Fruit fly (Drosophila melanogaster) whole organism, embryonic: ENCODE measurements around the gene SecCl.
A peak's percentile ranks its signal among the peaks of the same experiment; 100 is the strongest.

ENCODE experiments used
- Awh ChIP-seq: fragments of 200-800 bp; sonication (Bioruptor generic); IDR thresholded peaks from 2 replicates; pipeline ENCODE4, ENCODE4 v1.3.6; 2022; ENCODE audit warnings: missing biosample characterization, missing genetic modification characterization
- Blimp-1 ChIP-seq: fragments of 200-800 bp; sonication (Bioruptor generic); optimal IDR thresholded peaks from 3 replicates; lab custom pipeline; 2018; ENCODE audit warnings: missing biosample characterization, missing genetic modification characterization, mild to moderate bottlenecking, moderate library complexity, missing genetic modification reagents
- BtbVII ChIP-seq: fragments of 200-800 bp; sonication (Bioruptor generic); optimal IDR thresholded peaks from 3 replicates; lab custom pipeline; 2017; ENCODE audit warnings: missing biosample characterization, mild to moderate bottlenecking, missing genetic modification characterization
- CG10462 ChIP-seq: fragments of 200-800 bp; sonication (Bioruptor generic); optimal IDR thresholded peaks from 2 replicates; lab custom pipeline; 2016; ENCODE audit warnings: missing biosample characterization, missing genetic modification characterization
- CG11560 ChIP-seq: fragments of 200-800 bp; sonication (Bioruptor generic); IDR thresholded peaks from 3 replicates; pipeline ENCODE4 v1.3.6; 2022; ENCODE audit warnings: missing biosample characterization, missing genetic modification characterization
- CG12299 ChIP-seq: fragments of 200-800 bp; sonication (Bioruptor generic); optimal IDR thresholded peaks from 2 replicates; lab custom pipeline; 2018; ENCODE audit warnings: missing biosample characterization, mild to moderate bottlenecking, missing genetic modification characterization
- CG13894 ChIP-seq: fragments of 200-800 bp; sonication (Bioruptor generic); optimal IDR thresholded peaks from 3 replicates; lab custom pipeline; 2018; ENCODE audit warnings: missing biosample characterization, mild to moderate bottlenecking, missing genetic modification characterization, moderate library complexity
- CG15073 ChIP-seq: fragments of 200-800 bp; sonication (Bioruptor generic); optimal IDR thresholded peaks from 2 replicates; lab custom pipeline; 2016; ENCODE audit warnings: missing biosample characterization, missing genetic modification characterization
- CG16815 ChIP-seq: fragments of 200-800 bp; sonication (Bioruptor generic); optimal IDR thresholded peaks from 3 replicates; lab custom pipeline; 2017; ENCODE audit warnings: missing biosample characterization, mild to moderate bottlenecking, missing genetic modification characterization
- CG17328 ChIP-seq: fragments of 200-800 bp; sonication (Bioruptor generic); IDR thresholded peaks from 2 replicates; pipeline ENCODE4 v1.3.6; 2022; ENCODE audit warnings: missing biosample characterization, missing genetic modification characterization
- CG17359 ChIP-seq: fragments of 200-800 bp; sonication (Bioruptor generic); optimal IDR thresholded peaks from 3 replicates; lab custom pipeline; 2018; ENCODE audit warnings: missing biosample characterization, mild to moderate bottlenecking, missing genetic modification characterization, moderate library complexity
- CG3163 ChIP-seq: fragments of 200-800 bp; sonication (Bioruptor generic); optimal IDR thresholded peaks from 3 replicates; lab custom pipeline; 2016; ENCODE audit warnings: missing biosample characterization, missing genetic modification characterization
- CG4328 ChIP-seq: fragments of 200-800 bp; sonication (Bioruptor generic); optimal IDR thresholded peaks from 3 replicates; lab custom pipeline; 2017; ENCODE audit warnings: missing biosample characterization, missing genetic modification reagents, missing genetic modification characterization
- CG4730 ChIP-seq: fragments of 200-800 bp; sonication (Bioruptor generic); IDR thresholded peaks from 2 replicates; pipeline ENCODE4 v1.3.6; 2022; ENCODE audit warnings: missing biosample characterization, missing genetic modification characterization
- CG6689 ChIP-seq: fragments of 200-800 bp; sonication (Bioruptor generic); IDR thresholded peaks from 2 replicates; pipeline ENCODE4 v1.3.6; 2022; ENCODE audit warnings: missing biosample characterization, missing genetic modification characterization
- CG7271 ChIP-seq: fragments of 200-800 bp; sonication (Bioruptor generic); optimal IDR thresholded peaks from 2 replicates; lab custom pipeline; 2018; ENCODE audit warnings: missing biosample characterization, mild to moderate bottlenecking, missing genetic modification characterization, moderate library complexity
- CG7928 ChIP-seq: fragments of 200-800 bp; sonication (Bioruptor generic); optimal IDR thresholded peaks from 2 replicates; lab custom pipeline; 2017; ENCODE audit warnings: missing biosample characterization, mild to moderate bottlenecking, missing genetic modification characterization
- CG8359 ChIP-seq: fragments of 200-800 bp; sonication (Bioruptor generic); optimal IDR thresholded peaks from 2 replicates; lab custom pipeline; 2017; ENCODE audit warnings: missing biosample characterization, mild to moderate bottlenecking, missing genetic modification characterization, borderline replicate concordance
- Dip2 ChIP-seq: fragments of 200-800 bp; sonication (Bioruptor generic); IDR thresholded peaks from 2 replicates; pipeline ENCODE4 v1.3.6; 2022; ENCODE audit warnings: missing biosample characterization, missing genetic modification characterization
- GATAe ChIP-seq: fragments of 200-800 bp; sonication (Bioruptor generic); conservative IDR thresholded peaks from 2 replicates; pipeline ENCODE4 v1.3.6; 2022; ENCODE audit warnings: missing biosample characterization, missing genetic modification characterization
- Gug ChIP-seq: fragments of 200-800 bp; sonication (Bioruptor generic); IDR thresholded peaks from 4 replicates; pipeline ENCODE4 v1.3.6; 2022; ENCODE audit warnings: missing biosample characterization, missing genetic modification characterization
- Hmx ChIP-seq: fragments of 200-800 bp; sonication (Bioruptor generic); optimal IDR thresholded peaks from 2 replicates; lab custom pipeline; 2016; ENCODE audit warnings: missing biosample characterization, missing genetic modification characterization
- Hr78 ChIP-seq, 2 experiments: fragments of 200-800 bp in 1 of 2; fragments of >200 bp in 1 of 2; sonication (Bioruptor generic) in 1 of 2; optimal IDR thresholded peaks; 2 replicates each; lab custom pipeline; 2017 to 2019; ENCODE audit warnings: missing biosample characterization in 2 of 2, missing genetic modification characterization in 2 of 2, mild to moderate bottlenecking in 1 of 2, moderate library complexity in 1 of 2
- Pdp1 ChIP-seq, 2 experiments: fragments of 200-800 bp; sonication (Bioruptor generic); optimal IDR thresholded peaks; 3 replicates each; lab custom pipeline; 2016; ENCODE audit warnings: missing biosample characterization in 2 of 2, missing genetic modification characterization in 2 of 2, mild to moderate bottlenecking in 1 of 2, moderate library complexity in 1 of 2
- abd-A ChIP-seq: fragments of 200-800 bp; sonication (Bioruptor generic); optimal IDR thresholded peaks from 3 replicates; lab custom pipeline; 2019; ENCODE audit warnings: missing biosample characterization, mild to moderate bottlenecking, missing genetic modification characterization, moderate library complexity
- ase ChIP-seq: fragments of 200-800 bp; sonication (Bioruptor generic); IDR thresholded peaks from 3 replicates; pipeline ENCODE4 v1.3.6; 2022; ENCODE audit warnings: missing biosample characterization, missing genetic modification characterization
- bab2 ChIP-seq: fragments of 200-800 bp; sonication (Bioruptor generic); optimal IDR thresholded peaks from 2 replicates; lab custom pipeline; 2016; ENCODE audit warnings: missing biosample characterization, missing genetic modification characterization
- br ChIP-seq: fragments of >200 bp; optimal IDR thresholded peaks from 2 replicates; lab custom pipeline; 2017
- btn ChIP-seq: fragments of 200-800 bp; sonication (Bioruptor generic); optimal IDR thresholded peaks from 2 replicates; lab custom pipeline; 2016; ENCODE audit warnings: missing biosample characterization, missing genetic modification characterization
- chinmo ChIP-seq: fragments of 200-800 bp; sonication (Bioruptor generic); IDR thresholded peaks from 4 replicates; pipeline ENCODE4 v1.3.6; 2022; ENCODE audit warnings: missing biosample characterization, missing genetic modification characterization; ENCODE audit not compliant: partially characterized antibody
- chn ChIP-seq: fragments of 200-800 bp; sonication (Bioruptor generic); optimal IDR thresholded peaks from 2 replicates; lab custom pipeline; 2016; ENCODE audit warnings: missing biosample characterization, missing genetic modification characterization
- cwo ChIP-seq: fragments of 200-800 bp; sonication (Bioruptor generic); optimal IDR thresholded peaks from 3 replicates; lab custom pipeline; 2017; ENCODE audit warnings: missing biosample characterization, missing genetic modification characterization, mild to moderate bottlenecking, moderate library complexity, missing genetic modification reagents
- fd96Cb ChIP-seq: fragments of 200-800 bp; sonication (Bioruptor generic); optimal IDR thresholded peaks from 2 replicates; lab custom pipeline; 2018; ENCODE audit warnings: missing biosample characterization, mild to moderate bottlenecking, missing genetic modification characterization, moderate library complexity
- fu2 ChIP-seq: fragments of 200-800 bp; sonication (Bioruptor generic); optimal IDR thresholded peaks from 2 replicates; lab custom pipeline; 2016; ENCODE audit warnings: missing biosample characterization, missing genetic modification characterization
- jumu ChIP-seq: fragments of 200-800 bp; sonication (Bioruptor generic); optimal IDR thresholded peaks from 3 replicates; lab custom pipeline; 2016; ENCODE audit warnings: missing biosample characterization, missing genetic modification characterization
- klu ChIP-seq: fragments of 200-800 bp; sonication (Bioruptor generic); IDR thresholded peaks from 2 replicates; pipeline ENCODE4 v1.3.6; 2022; ENCODE audit warnings: missing biosample characterization, missing genetic modification characterization
- oc ChIP-seq: fragments of 200-800 bp; sonication (Bioruptor generic); optimal IDR thresholded peaks from 2 replicates; lab custom pipeline; 2018; ENCODE audit warnings: missing biosample characterization, mild to moderate bottlenecking, missing genetic modification characterization, moderate library complexity
- pb ChIP-seq: fragments of 200-800 bp; sonication (Bioruptor generic); optimal IDR thresholded peaks from 3 replicates; lab custom pipeline; 2016; ENCODE audit warnings: missing biosample characterization, missing genetic modification characterization
- pros ChIP-seq: fragments of 200-800 bp; sonication (Bioruptor generic); optimal IDR thresholded peaks from 3 replicates; lab custom pipeline; 2019; ENCODE audit warnings: missing biosample characterization, mild to moderate bottlenecking, missing genetic modification characterization, moderate library complexity
- row ChIP-seq: fragments of 200-800 bp; sonication (Bioruptor generic); IDR thresholded peaks from 3 replicates; pipeline ENCODE4 v1.3.6; 2022; ENCODE audit warnings: missing biosample characterization, missing genetic modification characterization
- salm ChIP-seq: fragments of 200-800 bp; sonication (Bioruptor generic); optimal IDR thresholded peaks from 2 replicates; lab custom pipeline; 2018; ENCODE audit warnings: missing biosample characterization, mild to moderate bottlenecking, missing genetic modification characterization
- scrt ChIP-seq: fragments of 200-800 bp; sonication (Bioruptor generic); optimal IDR thresholded peaks from 2 replicates; lab custom pipeline; 2018; ENCODE audit warnings: missing biosample characterization, mild to moderate bottlenecking, missing genetic modification characterization, moderate library complexity
- sens ChIP-seq: fragments of 200-800 bp; sonication (Bioruptor generic); peaks from one replicate; lab custom pipeline; 2016; ENCODE audit warnings: missing biosample characterization, missing genetic modification characterization
- sqz ChIP-seq: fragments of 200-800 bp; sonication (Bioruptor generic); optimal IDR thresholded peaks from 3 replicates; lab custom pipeline; 2018; ENCODE audit warnings: missing biosample characterization, mild to moderate bottlenecking, missing genetic modification characterization
- sr ChIP-seq: fragments of 200-800 bp; sonication (Bioruptor generic); IDR thresholded peaks from 3 replicates; pipeline ENCODE4 v1.3.6; 2022; ENCODE audit warnings: missing biosample characterization, missing genetic modification characterization
- zfh1 ChIP-seq: fragments of 200-800 bp; sonication (Bioruptor generic); IDR thresholded peaks from 3 replicates; pipeline ENCODE4 v1.3.6; 2022; ENCODE audit warnings: missing biosample characterization, missing genetic modification characterization

Gene SecCl

dm6 chr3L:17493807-17494404 lies 24.0 kb downstream of the SecCl start (continued):
- TF ChIP-seq Pdp1 (GFP tag; optimal IDR thresholded peaks at IDR 0.05; lab: Kevin White, UChicago) (peak in 1 of 2 experiments; percentile 50), oc (tag; lab: Kevin White, UChicago) (peak; percentile 19), jumu (GFP tag; lab: Kevin White, UChicago) (no peak), row (GFP tag; lab: Robert Waterston, UW) (0 out of 3 replicates have a peak, but pooled peaks have one; percentile 10), CG6689 (GFP tag; lab: Robert Waterston, UW) (no peak), pros (GFP tag; lab: Kevin White, UChicago) (peak; percentile 1), sqz (GFP tag; lab: Kevin White, UChicago) (peak; percentile 89), abd-A (tag; lab: Kevin White, UChicago) (peak; percentile 73), chinmo (GFP tag; lab: Robert Waterston, UW) (peak; percentile 68; the same call in 1 of the 4 replicates), cwo (GFP tag; lab: Kevin White, UChicago) (peak; percentile 66), Blimp-1 (peak; percentile 97), GATAe (GFP tag; lab: Robert Waterston, UW) (0 out of 2 replicates have a peak, but pooled peaks have one; percentile 32), Awh (peak; percentile 61), Hr78 (GFP tag; optimal IDR thresholded peaks at IDR 0.05; lab: Kevin White, UChicago) (peak in 1 of 2 experiments; percentile 7)

dm6 chr3L:17494541-17494940 lies 24.6 kb downstream of the SecCl start, which contains the start of gene edin:
Gene edin, plus strand, starts transcription at chr3L:17494880.
- TF ChIP-seq sens, result peak; percentile 35
- TF ChIP-seq CG11560, result no peak
- TF ChIP-seq, all 482 proteins: peak for 1

- TF ChIP-seq CG16815 (no peak), fu2 (GFP tag; lab: Kevin White, UChicago) (no peak), CG8359 (GFP tag; lab: Kevin White, UChicago) (no peak), pb (GFP tag; lab: Kevin White, UChicago) (no peak), CG10462 (no peak), klu (no peak), Dip2 (GFP tag; lab: Robert Waterston, UW) (no peak), Gug (no peak), CG3163 (GFP tag; lab: Kevin White, UChicago) (no peak), salm (tag; lab: Kevin White, UChicago) (no peak), CG4730 (GFP tag; lab: Robert Waterston, UW) (no peak), sr (GFP tag; lab: Robert Waterston, UW) (no peak), CG17359 (tag; lab: Kevin White, UChicago) (peak; percentile 43), ase (GFP tag; lab: Robert Waterston, UW) (no peak), CG12299 (tag; lab: Kevin White, UChicago) (no peak), scrt (no peak), CG4328 (GFP tag; lab: Kevin White, UChicago) (no peak), fd96Cb (tag; lab: Kevin White, UChicago) (peak; percentile 53), CG17328 (GFP tag; lab: Robert Waterston, UW) (peak; percentile 52), bab2 (GFP tag; lab: Kevin White, UChicago) (no peak), CG13894 (tag; lab: Kevin White, UChicago) (no peak), chn (GFP tag; lab: Kevin White, UChicago) (no peak), CG7928 (GFP tag; lab: Kevin White, UChicago) (no peak), br (lab: Kevin White, UChicago) (no peak), Hmx (GFP tag; lab: Kevin White, UChicago) (no peak), CG15073 (GFP tag; lab: Kevin White, UChicago) (no peak), CG11560 (no peak), BtbVII (GFP tag; lab: Kevin White, UChicago) (no peak), btn (no peak), row (GFP tag; lab: Robert Waterston, UW) (peak; percentile 57; the same call in 2 of the 3 replicates), zfh1 (GFP tag; lab: Robert Waterston, UW) (peak; percentile 54; the same call in 2 of the 3 replicates), CG7271 (tag; lab: Kevin White, UChicago) (no peak)
These were observed 25.5 kb downstream of the SecCl start for dm6 chr3L:17495266-17495961.
